Fruit fly (Drosophila melanogaster): ENCODE measurements around the gene CG3610.
A peak's percentile ranks its signal among the peaks of the same experiment; 100 is the strongest.

Gene CG3610

dm6 chr3R:14875274-14875964 lies 30.6 kb downstream of the CG3610 start, which contains the start of gene btsz:
Gene btsz, minus strand, starts transcription at chr3R:14875488.
- no peak for TF ChIP-seq Doc2 (GFP tag; IDR thresholded peaks at IDR 0.05)
- peak; percentile 27 for TF ChIP-seq PHDP (tag; optimal IDR thresholded peaks at IDR 0.05)
- TF ChIP-seq pnt (GFP tag; optimal IDR thresholded peaks at IDR 0.05): no peak
- TF ChIP-seq bsh (GFP tag; optimal IDR thresholded peaks at IDR 0.05): no peak
- TF ChIP-seq Nf-YA (GFP tag; IDR thresholded peaks at IDR 0.05): no peak
- TF ChIP-seq CG6765 (GFP tag; optimal IDR thresholded peaks at IDR 0.05): peak; percentile 46
- TF ChIP-seq bab2 (GFP tag; optimal IDR thresholded peaks at IDR 0.05): no peak
- TF ChIP-seq zen (tag; optimal IDR thresholded peaks at IDR 0.05): no peak
- TF ChIP-seq peb (GFP tag; IDR thresholded peaks at IDR 0.05): no peak
- no peak for TF ChIP-seq knrl (GFP tag; IDR thresholded peaks at IDR 0.05; ENCODE audit: partially characterized antibody)
- peak; percentile 55 for TF ChIP-seq HHEX (GFP tag; optimal IDR thresholded peaks at IDR 0.05)
- TF ChIP-seq fd3F (GFP tag; optimal IDR thresholded peaks at IDR 0.05): peak; percentile 35
- TF ChIP-seq sug (tag; optimal IDR thresholded peaks at IDR 0.05): peak; percentile 58
- no peak for TF ChIP-seq Ravus (GFP tag; IDR thresholded peaks at IDR 0.05)
- no peak for TF ChIP-seq CG17802 (tag; optimal IDR thresholded peaks at IDR 0.05)
- no peak for TF ChIP-seq chn (GFP tag; optimal IDR thresholded peaks at IDR 0.05)
- no peak for TF ChIP-seq CG1603 (tag; optimal IDR thresholded peaks at IDR 0.05)
- TF ChIP-seq CG11456 (GFP tag; IDR thresholded peaks at IDR 0.05): no peak
- TF ChIP-seq fd102C (GFP tag; optimal IDR thresholded peaks at IDR 0.05): no peak
- no peak for TF ChIP-seq ewg (GFP tag; optimal IDR thresholded peaks at IDR 0.05)
- TF ChIP-seq ash1 (GFP tag; optimal IDR thresholded peaks at IDR 0.05): no peak
- TF ChIP-seq CG6654 (GFP tag; optimal IDR thresholded peaks at IDR 0.05): no peak
- no peak for TF ChIP-seq slou (GFP tag; optimal IDR thresholded peaks at IDR 0.05)
- peak; percentile 75 for TF ChIP-seq dmrt99B (tag; optimal IDR thresholded peaks at IDR 0.05)
- TF ChIP-seq CG2199 (GFP tag; IDR thresholded peaks at IDR 0.05): no peak
- TF ChIP-seq CG4820 (GFP tag; optimal IDR thresholded peaks at IDR 0.05): peak; percentile 15
- no peak for TF ChIP-seq CG14441 (GFP tag; IDR thresholded peaks at IDR 0.05)
- peak; percentile 5 for TF ChIP-seq zfh2 (GFP tag; optimal IDR thresholded peaks at IDR 0.05)
- TF ChIP-seq CG2120 (GFP tag; optimal IDR thresholded peaks at IDR 0.05): peak; percentile 70
- no peak for TF ChIP-seq CG1832 (GFP tag; optimal IDR thresholded peaks at IDR 0.05)
- no peak for TF ChIP-seq disco-r (GFP tag; optimal IDR thresholded peaks at IDR 0.05)
- TF ChIP-seq lmd (GFP tag; IDR thresholded peaks at IDR 0.05): no peak
- TF ChIP-seq HmgD (GFP tag; optimal IDR thresholded peaks at IDR 0.05): no peak
- TF ChIP-seq CG10959 (GFP tag; IDR thresholded peaks at IDR 0.05): no peak
- TF ChIP-seq Tbp (GFP tag; optimal IDR thresholded peaks at IDR 0.05): no peak
- no peak for TF ChIP-seq CG33213 (GFP tag; optimal IDR thresholded peaks at IDR 0.05)
- peak; percentile 71 for TF ChIP-seq CG9727 (GFP tag; optimal IDR thresholded peaks at IDR 0.05)
- TF ChIP-seq pum (GFP tag; optimal IDR thresholded peaks at IDR 0.05): no peak
- peak; percentile 18 for TF ChIP-seq ATbp (GFP tag; optimal IDR thresholded peaks at IDR 0.05)
- TF ChIP-seq bowl (GFP tag; IDR thresholded peaks at IDR 0.05): no peak
- TF ChIP-seq CG6254 (GFP tag; optimal IDR thresholded peaks at IDR 0.05): no peak
- TF ChIP-seq ttk (GFP tag; IDR thresholded peaks at IDR 0.05): no peak
- TF ChIP-seq Poxn (GFP tag; IDR thresholded peaks at IDR 0.05): no peak
- TF ChIP-seq gsb (GFP tag; IDR thresholded peaks at IDR 0.05): no peak
- TF ChIP-seq Hey (tag; optimal IDR thresholded peaks at IDR 0.05): no peak
- no peak for TF ChIP-seq CG12299 (tag; optimal IDR thresholded peaks at IDR 0.05)
- no peak for TF ChIP-seq hth (optimal IDR thresholded peaks at IDR 0.05)
- TF ChIP-seq CG31365 (tag; optimal IDR thresholded peaks at IDR 0.05): no peak
- no peak for TF ChIP-seq Mad (GFP tag; optimal IDR thresholded peaks at IDR 0.05)
- peak; percentile 64 for TF ChIP-seq CG7839 (tag; optimal IDR thresholded peaks at IDR 0.05)
- no peak for TF ChIP-seq cg (GFP tag; optimal IDR thresholded peaks at IDR 0.05)
